Fruit fly (Drosophila melanogaster) whole organism, embryonic: ENCODE data around the gene CG31637.

Experiments
- Bdp1 ChIP-seq: fragments of 200-800 bp; sonication (Bioruptor generic); optimal IDR thresholded peaks from 3 replicates; lab custom pipeline; 2016; ENCODE audit warnings: missing biosample characterization, missing genetic modification characterization
- Blimp-1 ChIP-seq: fragments of 200-800 bp; sonication (Bioruptor generic); optimal IDR thresholded peaks from 3 replicates; lab custom pipeline; 2018; ENCODE audit warnings: missing biosample characterization, missing genetic modification characterization, mild to moderate bottlenecking, moderate library complexity, missing genetic modification reagents
- CG10267 ChIP-seq: fragments of 200-800 bp; sonication (Bioruptor generic); optimal IDR thresholded peaks from 2 replicates; lab custom pipeline; 2018; ENCODE audit warnings: missing biosample characterization, mild to moderate bottlenecking, missing genetic modification characterization, moderate library complexity
- CG10959 ChIP-seq: fragments of 200-800 bp; sonication (Bioruptor generic); IDR thresholded peaks from 2 replicates; pipeline ENCODE4 v1.3.6; 2022; ENCODE audit warnings: missing biosample characterization, missing genetic modification characterization
- CG15269 ChIP-seq: fragments of 200-800 bp; sonication (Bioruptor generic); optimal IDR thresholded peaks from 2 replicates; lab custom pipeline; 2018; ENCODE audit warnings: missing biosample characterization, mild to moderate bottlenecking, missing genetic modification characterization, moderate library complexity
- CG1603 ChIP-seq: fragments of 200-800 bp; sonication (Bioruptor generic); optimal IDR thresholded peaks from 2 replicates; lab custom pipeline; 2019; ENCODE audit warnings: missing biosample characterization, mild to moderate bottlenecking, missing genetic modification characterization, moderate library complexity
- CG18262 ChIP-seq: fragments of 200-800 bp; optimal IDR thresholded peaks from 3 replicates; lab custom pipeline; 2019; ENCODE audit warnings: missing biosample characterization, mild to moderate bottlenecking, missing genetic modification characterization, moderate library complexity
- CG2712 ChIP-seq: fragments of 200-800 bp; optimal IDR thresholded peaks from 3 replicates; lab custom pipeline; 2019; ENCODE audit warnings: missing biosample characterization, mild to moderate bottlenecking, missing genetic modification characterization, moderate library complexity
- CG33557 ChIP-seq: fragments of 200-800 bp; sonication (Bioruptor generic); optimal IDR thresholded peaks from 2 replicates; lab custom pipeline; 2019; ENCODE audit warnings: missing biosample characterization, mild to moderate bottlenecking, missing genetic modification characterization, moderate library complexity
- CG4328 ChIP-seq: fragments of 200-800 bp; sonication (Bioruptor generic); optimal IDR thresholded peaks from 3 replicates; lab custom pipeline; 2017; ENCODE audit warnings: missing biosample characterization, missing genetic modification reagents, missing genetic modification characterization
- CG4360 ChIP-seq: fragments of 200-800 bp; sonication (Bioruptor generic); IDR thresholded peaks from 2 replicates; pipeline ENCODE4 v1.3.6; 2022; ENCODE audit warnings: missing biosample characterization, missing genetic modification characterization
- CG43689 ChIP-seq: fragments of 200-800 bp; sonication (Bioruptor generic); IDR thresholded peaks from 2 replicates; pipeline ENCODE4 v1.3.6; 2022; ENCODE audit warnings: missing biosample characterization, missing genetic modification characterization
- CG5953 ChIP-seq: fragments of 200-800 bp; sonication (Bioruptor generic); IDR thresholded peaks from 2 replicates; pipeline ENCODE4 v1.3.6; 2022; ENCODE audit warnings: missing biosample characterization, missing genetic modification characterization
- CG7357 ChIP-seq: fragments of 200-800 bp; sonication (Bioruptor generic); IDR thresholded peaks from 3 replicates; pipeline ENCODE4 v1.3.6; 2022; ENCODE audit warnings: missing biosample characterization, missing genetic modification characterization
- CG7745 ChIP-seq: fragments of 200-800 bp; sonication (Bioruptor generic); optimal IDR thresholded peaks from 2 replicates; lab custom pipeline; 2018; ENCODE audit warnings: missing biosample characterization, mild to moderate bottlenecking, missing genetic modification characterization, moderate library complexity
- CG7839 ChIP-seq: fragments of 200-800 bp; sonication (Bioruptor generic); optimal IDR thresholded peaks from 3 replicates; lab custom pipeline; 2018; ENCODE audit warnings: missing biosample characterization, mild to moderate bottlenecking, missing genetic modification characterization, moderate library complexity
- CG9932 ChIP-seq: fragments of 200-800 bp; sonication (Bioruptor generic); IDR thresholded peaks from 2 replicates; pipeline ENCODE4 v1.3.6; 2022; ENCODE audit warnings: missing biosample characterization, missing genetic modification characterization
- Chrac-16 ChIP-seq: fragments of 200-800 bp; sonication (Bioruptor generic); optimal IDR thresholded peaks from 3 replicates; lab custom pipeline; 2016; ENCODE audit warnings: missing biosample characterization, missing genetic modification characterization
- Hr51 ChIP-seq, 2 experiments: fragments of 200-800 bp; sonication (Bioruptor generic); optimal IDR thresholded peaks; 2 replicates in 1 of 2; 3 replicates in 1 of 2; lab custom pipeline; 2016 to 2018; ENCODE audit warnings: missing biosample characterization in 2 of 2, missing genetic modification characterization in 2 of 2, mild to moderate bottlenecking in 1 of 2, moderate library complexity in 1 of 2
- Hr78 ChIP-seq, 2 experiments: fragments of 200-800 bp in 1 of 2; fragments of >200 bp in 1 of 2; sonication (Bioruptor generic) in 1 of 2; optimal IDR thresholded peaks; 2 replicates each; lab custom pipeline; 2017 to 2019; ENCODE audit warnings: missing biosample characterization in 2 of 2, missing genetic modification characterization in 2 of 2, mild to moderate bottlenecking in 1 of 2, moderate library complexity in 1 of 2
- Med ChIP-seq: fragments of 200-800 bp; sonication (Bioruptor generic); peaks from one replicate; lab custom pipeline; 2016; ENCODE audit warnings: missing biosample characterization, missing genetic modification characterization, mild to moderate bottlenecking, inconsistent platforms, moderate library complexity
- Nf-YC ChIP-seq: fragments of 200-800 bp; optimal IDR thresholded peaks from 3 replicates; lab custom pipeline; 2019; ENCODE audit warnings: missing biosample characterization, mild to moderate bottlenecking, missing genetic modification characterization, moderate library complexity
- Pdp1 ChIP-seq, 2 experiments: fragments of 200-800 bp; sonication (Bioruptor generic); optimal IDR thresholded peaks; 3 replicates each; lab custom pipeline; 2016; ENCODE audit warnings: missing biosample characterization in 2 of 2, missing genetic modification characterization in 2 of 2, mild to moderate bottlenecking in 1 of 2, moderate library complexity in 1 of 2
- Sox100B ChIP-seq: fragments of 200-800 bp; sonication (Bioruptor generic); optimal IDR thresholded peaks from 3 replicates; lab custom pipeline; 2018; ENCODE audit warnings: missing biosample characterization, mild to moderate bottlenecking, missing genetic modification characterization
- Sox102F ChIP-seq: fragments of 200-800 bp; sonication (Bioruptor generic); optimal IDR thresholded peaks from 2 replicates; lab custom pipeline; 2018; ENCODE audit warnings: missing biosample characterization, mild to moderate bottlenecking, missing genetic modification characterization, moderate library complexity
- Xrp1 ChIP-seq: fragments of 200-800 bp; sonication (Bioruptor generic); IDR thresholded peaks from 2 replicates; pipeline ENCODE4 v1.3.6; 2022; ENCODE audit warnings: missing biosample characterization, missing genetic modification characterization
- abd-A ChIP-seq: fragments of 200-800 bp; sonication (Bioruptor generic); optimal IDR thresholded peaks from 3 replicates; lab custom pipeline; 2019; ENCODE audit warnings: missing biosample characterization, mild to moderate bottlenecking, missing genetic modification characterization, moderate library complexity
- chn ChIP-seq: fragments of 200-800 bp; sonication (Bioruptor generic); optimal IDR thresholded peaks from 2 replicates; lab custom pipeline; 2016; ENCODE audit warnings: missing biosample characterization, missing genetic modification characterization
- dmrt99B ChIP-seq: fragments of 200-800 bp; sonication (Bioruptor generic); optimal IDR thresholded peaks from 2 replicates; lab custom pipeline; 2018; ENCODE audit warnings: missing biosample characterization, mild to moderate bottlenecking, missing genetic modification characterization, moderate library complexity
- fd96Cb ChIP-seq: fragments of 200-800 bp; sonication (Bioruptor generic); optimal IDR thresholded peaks from 2 replicates; lab custom pipeline; 2018; ENCODE audit warnings: missing biosample characterization, mild to moderate bottlenecking, missing genetic modification characterization, moderate library complexity
- ftz-f1 ChIP-seq: fragments of 200-800 bp; sonication (Bioruptor generic); optimal IDR thresholded peaks from 2 replicates; lab custom pipeline; 2016; ENCODE audit warnings: missing biosample characterization, missing genetic modification characterization
- grn ChIP-seq: fragments of 200-800 bp; sonication (Bioruptor generic); optimal IDR thresholded peaks from 3 replicates; lab custom pipeline; 2017; ENCODE audit warnings: missing biosample characterization, missing genetic modification characterization
- gsb ChIP-seq: fragments of 200-800 bp; sonication (Bioruptor generic); IDR thresholded peaks from 2 replicates; pipeline ENCODE4 v1.3.6; 2022; ENCODE audit warnings: missing biosample characterization, missing genetic modification characterization
- jing ChIP-seq: fragments of 200-800 bp; sonication (Bioruptor generic); optimal IDR thresholded peaks from 2 replicates; lab custom pipeline; 2018; ENCODE audit warnings: missing biosample characterization, mild to moderate bottlenecking, missing genetic modification characterization
- ken ChIP-seq: fragments of 200-800 bp; sonication (Bioruptor generic); IDR thresholded peaks from 3 replicates; pipeline ENCODE4 v1.3.6; 2022; ENCODE audit warnings: missing biosample characterization, missing genetic modification characterization
- pnt ChIP-seq: fragments of 200-800 bp; sonication (Bioruptor generic); optimal IDR thresholded peaks from 3 replicates; lab custom pipeline; 2016; ENCODE audit warnings: missing biosample characterization, missing genetic modification characterization
- pros ChIP-seq: fragments of 200-800 bp; sonication (Bioruptor generic); optimal IDR thresholded peaks from 3 replicates; lab custom pipeline; 2019; ENCODE audit warnings: missing biosample characterization, mild to moderate bottlenecking, missing genetic modification characterization, moderate library complexity
- row ChIP-seq: fragments of 200-800 bp; sonication (Bioruptor generic); IDR thresholded peaks from 3 replicates; pipeline ENCODE4 v1.3.6; 2022; ENCODE audit warnings: missing biosample characterization, missing genetic modification characterization
- sens ChIP-seq: fragments of 200-800 bp; sonication (Bioruptor generic); peaks from one replicate; lab custom pipeline; 2016; ENCODE audit warnings: missing biosample characterization, missing genetic modification characterization
- so ChIP-seq: fragments of 200-800 bp; sonication (Bioruptor generic); IDR thresholded peaks from 3 replicates; pipeline ENCODE4 v1.3.6; 2022; ENCODE audit warnings: missing biosample characterization, missing genetic modification characterization
- vvl ChIP-seq: fragments of 200-800 bp; sonication (Bioruptor generic); IDR thresholded peaks from 2 replicates; pipeline ENCODE4 v1.3.6; 2022; ENCODE audit warnings: missing biosample characterization, missing genetic modification characterization

The CG31637 gene

dm6 chr2L:6553041-6553796 lies 54.8 kb downstream of the CG31637 start (continued):
- TF ChIP-seq Bdp1 (no peak), CG43689 (GFP tag; lab: Robert Waterston, UW) (no peak), Sox102F (GFP tag; lab: Kevin White, UChicago) (peak; percentile 10), Nf-YC (tag; lab: Kevin White, UChicago) (no peak), CG2712 (tag; lab: Kevin White, UChicago) (peak; percentile 9), abd-A (peak; percentile 61), CG5953 (no peak), pros (GFP tag; lab: Kevin White, UChicago) (peak; percentile 31), ken (GFP tag; lab: Robert Waterston, UW) (peak; percentile 42; the same call in 1 of the 3 replicates), gsb (GFP tag; lab: Robert Waterston, UW) (no peak), ftz-f1 (peak; percentile 10), CG7745 (tag; lab: Kevin White, UChicago) (no peak), CG33557 (peak; percentile 19), CG9932 (GFP tag; lab: Robert Waterston, UW) (0 out of 2 replicates have a peak, but pooled peaks have one; percentile 7), sens (peak; percentile 69), CG4328 (no peak), Hr78 (GFP tag; optimal IDR thresholded peaks at IDR 0.05; lab: Kevin White, UChicago) (peak in 1 of 2 experiments; percentile 68), dmrt99B (peak; percentile 25), grn (GFP tag; lab: Kevin White, UChicago) (peak; percentile 68), jing (peak; percentile 1), CG18262 (peak; percentile 43), CG10267 (tag; lab: Kevin White, UChicago) (peak; percentile 2), CG7839 (tag; lab: Kevin White, UChicago) (peak; percentile 26), chn (GFP tag; lab: Kevin White, UChicago) (no peak), CG4360 (GFP tag; lab: Robert Waterston, UW) (peak; percentile 86), Blimp-1 (GFP tag; lab: Kevin White, UChicago) (no peak), CG10959 (GFP tag; lab: Robert Waterston, UW) (peak; percentile 20; the same call in 1 of the 2 replicates), row (GFP tag; lab: Robert Waterston, UW) (peak; percentile 78), Pdp1 (GFP tag; optimal IDR thresholded peaks at IDR 0.05; lab: Kevin White, UChicago) (peak in 1 of 2 experiments; percentile 34), Xrp1 (no peak), Chrac-16 (GFP tag; lab: Kevin White, UChicago) (peak; percentile 3), CG7357 (GFP tag; lab: Robert Waterston, UW) (no peak), pnt (GFP tag; lab: Kevin White, UChicago) (peak; percentile 38), Sox100B (GFP tag; lab: Kevin White, UChicago) (peak; percentile 18), CG15269 (peak; percentile 13), so (GFP tag; lab: Robert Waterston, UW) (0 out of 3 replicates have a peak, but pooled peaks have one; percentile 15), Hr51 (GFP tag; optimal IDR thresholded peaks at IDR 0.05; lab: Kevin White, UChicago) (peak in 1 of 2 experiments; percentile 11), CG1603 (tag; lab: Kevin White, UChicago) (peak; percentile 4), vvl (GFP tag; lab: Robert Waterston, UW) (no peak), Med (peak; percentile 23), fd96Cb (tag; lab: Kevin White, UChicago) (peak; percentile 4)
